Fruit fly (Drosophila melanogaster): ENCODE data around the gene PCNA2.

DNA sequence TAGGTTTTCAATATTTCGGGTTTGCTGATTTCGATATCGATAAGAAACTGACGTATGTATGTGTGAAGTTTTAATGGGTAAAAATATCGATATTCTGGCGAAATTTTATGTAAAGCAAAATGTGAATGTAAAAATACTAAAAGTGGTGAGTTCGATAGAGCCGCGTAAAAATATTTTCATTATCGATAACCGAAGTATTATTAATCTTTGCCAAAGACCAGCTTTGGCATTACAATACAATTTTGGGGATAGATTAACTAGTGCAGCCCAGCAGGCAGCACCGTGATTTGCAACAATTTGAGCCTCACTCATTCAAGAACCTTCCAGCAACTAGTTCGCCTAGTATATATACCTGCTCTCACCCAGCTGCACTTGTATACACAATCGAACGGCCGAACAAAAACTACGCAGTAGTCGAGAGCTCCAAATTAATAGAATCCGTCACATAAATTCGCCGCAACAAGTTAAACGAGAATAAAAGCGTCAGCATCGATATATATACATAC lies 41.5 kb downstream of the PCNA2 start:
- TF ChIP-seq salr (GFP tag; optimal IDR thresholded peaks at IDR 0.05) (no peak), spab (GFP tag; optimal IDR thresholded peaks at IDR 0.05) (no peak), CG6854 (GFP tag; optimal IDR thresholded peaks at IDR 0.05) (no peak), vri (GFP tag; optimal IDR thresholded peaks at IDR 0.05) (no peak), CG7368 (GFP tag; optimal IDR thresholded peaks at IDR 0.05) (no peak), Hr4 (GFP tag; optimal IDR thresholded peaks at IDR 0.05) (no peak)

All from whole organism, prepupa.